Fruit fly (Drosophila melanogaster) whole organism, embryonic: ENCODE results near the gene CG13315.

Experiments
- BEAF-32 ChIP-seq: fragments of 200-800 bp; sonication (Bioruptor generic); optimal IDR thresholded peaks from 3 replicates; lab custom pipeline; 2017; ENCODE audit warnings: missing biosample characterization, missing genetic modification characterization, mild to moderate bottlenecking, moderate library complexity, missing genetic modification reagents
- CG1024 ChIP-seq: fragments of 200-800 bp; sonication (Bioruptor generic); IDR thresholded peaks from 2 replicates; pipeline ENCODE4 v1.3.6; 2022; ENCODE audit warnings: missing biosample characterization, missing genetic modification characterization
- CG11504 ChIP-seq: fragments of 200-800 bp; sonication (Bioruptor generic); optimal IDR thresholded peaks from 3 replicates; lab custom pipeline; 2019; ENCODE audit warnings: missing biosample characterization, mild to moderate bottlenecking, missing genetic modification characterization, moderate library complexity
- CG12744 ChIP-seq: fragments of 200-800 bp; sonication (Bioruptor generic); optimal IDR thresholded peaks from 2 replicates; lab custom pipeline; 2016; ENCODE audit warnings: missing biosample characterization, missing genetic modification characterization
- CG13287 ChIP-seq: fragments of 200-800 bp; sonication (Bioruptor generic); IDR thresholded peaks from 2 replicates; pipeline ENCODE4 v1.3.6; 2022; ENCODE audit warnings: missing biosample characterization, missing genetic modification characterization; ENCODE audit not compliant: partially characterized antibody
- CG13624 ChIP-seq: fragments of 200-800 bp; sonication (Bioruptor generic); optimal IDR thresholded peaks from 2 replicates; lab custom pipeline; 2016; ENCODE audit warnings: missing biosample characterization, missing genetic modification characterization
- CG1529 ChIP-seq: fragments of 200-800 bp; sonication (Bioruptor generic); optimal IDR thresholded peaks from 3 replicates; lab custom pipeline; 2018; ENCODE audit warnings: missing biosample characterization, missing genetic modification characterization
- CG2199 ChIP-seq: fragments of 200-800 bp; sonication (Bioruptor generic); IDR thresholded peaks from 3 replicates; pipeline ENCODE4 v1.3.6; 2022; ENCODE audit warnings: missing biosample characterization, missing genetic modification characterization
- CG2889 ChIP-seq: fragments of 200-800 bp; sonication (Bioruptor generic); IDR thresholded peaks from 3 replicates; pipeline ENCODE4 v1.3.6; 2022; ENCODE audit warnings: missing biosample characterization, missing genetic modification characterization
- CG3163 ChIP-seq: fragments of 200-800 bp; sonication (Bioruptor generic); optimal IDR thresholded peaks from 3 replicates; lab custom pipeline; 2016; ENCODE audit warnings: missing biosample characterization, missing genetic modification characterization
- CG34224 ChIP-seq: fragments of 200-800 bp; sonication (Bioruptor generic); IDR thresholded peaks from 3 replicates; pipeline ENCODE4 v1.3.6; 2022; ENCODE audit warnings: missing biosample characterization, missing genetic modification characterization; ENCODE audit not compliant: partially characterized antibody
- CG3838 ChIP-seq: fragments of 200-800 bp; sonication (Bioruptor generic); optimal IDR thresholded peaks from 3 replicates; lab custom pipeline; 2016; ENCODE audit warnings: missing biosample characterization, missing genetic modification characterization
- CG4328 ChIP-seq: fragments of 200-800 bp; sonication (Bioruptor generic); optimal IDR thresholded peaks from 3 replicates; lab custom pipeline; 2017; ENCODE audit warnings: missing biosample characterization, missing genetic modification reagents, missing genetic modification characterization
- CG4730 ChIP-seq: fragments of 200-800 bp; sonication (Bioruptor generic); IDR thresholded peaks from 2 replicates; pipeline ENCODE4 v1.3.6; 2022; ENCODE audit warnings: missing biosample characterization, missing genetic modification characterization
- CG5953 ChIP-seq: fragments of 200-800 bp; sonication (Bioruptor generic); IDR thresholded peaks from 2 replicates; pipeline ENCODE4 v1.3.6; 2022; ENCODE audit warnings: missing biosample characterization, missing genetic modification characterization
- CG6765 ChIP-seq: fragments of 200-800 bp; sonication (Bioruptor generic); optimal IDR thresholded peaks from 3 replicates; lab custom pipeline; 2017; ENCODE audit warnings: missing biosample characterization, mild to moderate bottlenecking, missing genetic modification characterization
- CG7372 ChIP-seq: fragments of 200-800 bp; sonication (Bioruptor generic); IDR thresholded peaks from 2 replicates; pipeline ENCODE4 v1.3.6; 2022; ENCODE audit warnings: missing biosample characterization, missing genetic modification characterization
- CG7745 ChIP-seq: fragments of 200-800 bp; sonication (Bioruptor generic); optimal IDR thresholded peaks from 2 replicates; lab custom pipeline; 2018; ENCODE audit warnings: missing biosample characterization, mild to moderate bottlenecking, missing genetic modification characterization, moderate library complexity
- CG7786 ChIP-seq: fragments of 200-800 bp; sonication (Bioruptor generic); optimal IDR thresholded peaks from 2 replicates; lab custom pipeline; 2016; ENCODE audit warnings: missing biosample characterization, missing genetic modification characterization
- CG7987 ChIP-seq: fragments of 200-800 bp; sonication (Bioruptor generic); optimal IDR thresholded peaks from 2 replicates; lab custom pipeline; 2018; ENCODE audit warnings: missing biosample characterization, mild to moderate bottlenecking, missing genetic modification characterization, moderate library complexity
- CG8290 ChIP-seq, 3 experiments: fragments of 200-800 bp; sonication (Bioruptor generic); optimal IDR thresholded peaks; 2 replicates each; lab custom pipeline; 2016 to 2019; ENCODE audit warnings: missing biosample characterization in 3 of 3, missing genetic modification characterization in 3 of 3, mild to moderate bottlenecking in 2 of 3, moderate library complexity in 1 of 3
- CG9817 ChIP-seq: fragments of 200-800 bp; sonication (Bioruptor generic); optimal IDR thresholded peaks from 2 replicates; lab custom pipeline; 2018; ENCODE audit warnings: missing biosample characterization, mild to moderate bottlenecking, missing genetic modification characterization, moderate library complexity
- Deaf1 ChIP-seq: fragments of 200-800 bp; optimal IDR thresholded peaks from 3 replicates; lab custom pipeline; 2019; ENCODE audit warnings: missing biosample characterization, mild to moderate bottlenecking, missing genetic modification characterization, moderate library complexity
- HLH4C ChIP-seq: fragments of 200-800 bp; sonication (Bioruptor generic); IDR thresholded peaks from 3 replicates; pipeline ENCODE4 v1.3.6; 2022; ENCODE audit warnings: missing biosample characterization, missing genetic modification characterization; ENCODE audit not compliant: partially characterized antibody
- HmgZ ChIP-seq: fragments of 200-800 bp; sonication (Bioruptor generic); optimal IDR thresholded peaks from 2 replicates; lab custom pipeline; 2018; ENCODE audit warnings: missing biosample characterization, mild to moderate bottlenecking, missing genetic modification characterization
- Mad ChIP-seq: fragments of 200-800 bp; sonication (Bioruptor generic); optimal IDR thresholded peaks from 2 replicates; lab custom pipeline; 2016; ENCODE audit warnings: missing biosample characterization, missing genetic modification characterization
- Med ChIP-seq: fragments of 200-800 bp; sonication (Bioruptor generic); peaks from one replicate; lab custom pipeline; 2016; ENCODE audit warnings: missing biosample characterization, missing genetic modification characterization, mild to moderate bottlenecking, inconsistent platforms, moderate library complexity
- NFAT ChIP-seq: fragments of 200-800 bp; sonication (Bioruptor generic); IDR thresholded peaks from 2 replicates; pipeline ENCODE4 v1.3.6; 2022; ENCODE audit warnings: missing biosample characterization, missing genetic modification characterization
- Opbp ChIP-seq: fragments of 200-800 bp; sonication (Bioruptor generic); IDR thresholded peaks from 3 replicates; pipeline ENCODE4 v1.3.6; 2022; ENCODE audit warnings: missing biosample characterization, missing genetic modification characterization; ENCODE audit not compliant: partially characterized antibody
- Scr ChIP-seq: fragments of 200-800 bp; sonication (Bioruptor generic); IDR thresholded peaks from 2 replicates; pipeline ENCODE4 v1.3.6; 2022; ENCODE audit warnings: missing biosample characterization, missing genetic modification characterization; ENCODE audit not compliant: partially characterized antibody
- Side ChIP-seq: fragments of 200-800 bp; sonication (Bioruptor generic); optimal IDR thresholded peaks from 2 replicates; lab custom pipeline; 2016; ENCODE audit warnings: missing biosample characterization, missing genetic modification characterization
- Sox102F ChIP-seq: fragments of 200-800 bp; sonication (Bioruptor generic); optimal IDR thresholded peaks from 2 replicates; lab custom pipeline; 2018; ENCODE audit warnings: missing biosample characterization, mild to moderate bottlenecking, missing genetic modification characterization, moderate library complexity
- Vsx1 ChIP-seq: fragments of 200-800 bp; sonication (Bioruptor generic); optimal IDR thresholded peaks from 2 replicates; lab custom pipeline; 2017; ENCODE audit warnings: missing biosample characterization, mild to moderate bottlenecking, missing genetic modification characterization, missing genetic modification reagents
- abd-A ChIP-seq: fragments of 200-800 bp; sonication (Bioruptor generic); optimal IDR thresholded peaks from 3 replicates; lab custom pipeline; 2019; ENCODE audit warnings: missing biosample characterization, mild to moderate bottlenecking, missing genetic modification characterization, moderate library complexity
- br ChIP-seq: fragments of >200 bp; optimal IDR thresholded peaks from 2 replicates; lab custom pipeline; 2017
- chif ChIP-seq, 2 experiments: fragments of 200-800 bp; sonication (Bioruptor generic); optimal IDR thresholded peaks; 3 replicates each; lab custom pipeline; 2016; ENCODE audit warnings: missing biosample characterization in 2 of 2, missing genetic modification characterization in 2 of 2
- cwo ChIP-seq: fragments of 200-800 bp; sonication (Bioruptor generic); optimal IDR thresholded peaks from 3 replicates; lab custom pipeline; 2017; ENCODE audit warnings: missing biosample characterization, missing genetic modification characterization, mild to moderate bottlenecking, moderate library complexity, missing genetic modification reagents
- dmrt11E ChIP-seq: fragments of 200-800 bp; sonication (Bioruptor generic); optimal IDR thresholded peaks from 3 replicates; lab custom pipeline; 2018; ENCODE audit warnings: missing biosample characterization, mild to moderate bottlenecking, missing genetic modification characterization, moderate library complexity
- en ChIP-seq: fragments of 200-800 bp; sonication (Bioruptor generic); optimal IDR thresholded peaks from 2 replicates; lab custom pipeline; 2016; ENCODE audit warnings: missing biosample characterization, missing genetic modification characterization
- fd64A ChIP-seq: fragments of 200-800 bp; sonication (Bioruptor generic); optimal IDR thresholded peaks from 3 replicates; lab custom pipeline; 2018; ENCODE audit warnings: missing biosample characterization, mild to moderate bottlenecking, missing genetic modification characterization
- fd96Cb ChIP-seq: fragments of 200-800 bp; sonication (Bioruptor generic); optimal IDR thresholded peaks from 2 replicates; lab custom pipeline; 2018; ENCODE audit warnings: missing biosample characterization, mild to moderate bottlenecking, missing genetic modification characterization, moderate library complexity
- grn ChIP-seq: fragments of 200-800 bp; sonication (Bioruptor generic); optimal IDR thresholded peaks from 3 replicates; lab custom pipeline; 2017; ENCODE audit warnings: missing biosample characterization, missing genetic modification characterization
- knrl ChIP-seq: fragments of 200-800 bp; sonication (Bioruptor generic); IDR thresholded peaks from 3 replicates; pipeline ENCODE4 v1.3.6; 2022; ENCODE audit warnings: missing biosample characterization, missing genetic modification characterization; ENCODE audit not compliant: partially characterized antibody
- luna ChIP-seq: fragments of 200-800 bp; sonication (Bioruptor generic); optimal IDR thresholded peaks from 2 replicates; lab custom pipeline; 2016; ENCODE audit warnings: missing biosample characterization, missing genetic modification characterization
- onecut ChIP-seq: fragments of 200-800 bp; sonication (Bioruptor generic); IDR thresholded peaks from 2 replicates; pipeline ENCODE4 v1.3.6; 2022; ENCODE audit warnings: missing biosample characterization, missing genetic modification characterization
- pfk ChIP-seq: fragments of 200-800 bp; sonication (Bioruptor generic); optimal IDR thresholded peaks from 2 replicates; lab custom pipeline; 2018; ENCODE audit warnings: missing biosample characterization, mild to moderate bottlenecking, missing genetic modification characterization, moderate library complexity
- sd ChIP-seq: fragments of 200-800 bp; sonication (Bioruptor generic); optimal IDR thresholded peaks from 3 replicates; lab custom pipeline; 2018; ENCODE audit warnings: missing biosample characterization, mild to moderate bottlenecking, missing genetic modification characterization, moderate library complexity
- tio ChIP-seq: fragments of 200-800 bp; sonication (Bioruptor generic); optimal IDR thresholded peaks from 2 replicates; lab custom pipeline; 2017; ENCODE audit warnings: missing biosample characterization, missing genetic modification characterization, inconsistent platforms

The CG13315 gene

dm6 chr3L:9072731-9073385, 23.8 kb upstream of the CG13315 start, which contains the start of the genes CG4911 and CG4942 (continued):
- no peak for TF ChIP-seq Opbp (GFP tag; lab: Robert Waterston, UW)
- TF ChIP-seq NFAT (GFP tag; lab: Robert Waterston, UW) = peak; percentile 73
- no peak for TF ChIP-seq br (lab: Kevin White, UChicago)
- TF ChIP-seq Scr = no peak
- TF ChIP-seq CG2199 = no peak
- no peak for TF ChIP-seq abd-A (tag; lab: Kevin White, UChicago)
- TF ChIP-seq fd64A (GFP tag; lab: Kevin White, UChicago) = no peak
- peak; percentile 47 for TF ChIP-seq Side (GFP tag; lab: Kevin White, UChicago)
- no peak for TF ChIP-seq CG6765 (GFP tag; lab: Kevin White, UChicago)
- TF ChIP-seq Med (GFP tag; lab: Kevin White, UChicago) = peak; percentile 50
- no peak for TF ChIP-seq CG13624 (GFP tag; lab: Kevin White, UChicago)
- peak; percentile 18; the same call in 1 of the 2 replicates for TF ChIP-seq CG4730
- peak; percentile 54 to 67 for TF ChIP-seq chif (GFP tag; optimal IDR thresholded peaks at IDR 0.05; lab: Kevin White, UChicago)
- TF ChIP-seq Vsx1 (GFP tag; lab: Kevin White, UChicago) = no peak
- peak; percentile 77 for TF ChIP-seq CG9817
- peak; percentile 58 for TF ChIP-seq HmgZ (tag; lab: Kevin White, UChicago)
- peak; percentile 67 for TF ChIP-seq fd96Cb (tag; lab: Kevin White, UChicago)
- no peak; the same call in 2 of the 3 replicates for TF ChIP-seq CG34224 (GFP tag; lab: Robert Waterston, UW)
- TF ChIP-seq Mad (GFP tag; lab: Kevin White, UChicago) = peak; percentile 59
- TF ChIP-seq onecut (GFP tag; lab: Robert Waterston, UW) = peak; percentile 23; the same call in 1 of the 2 replicates
- TF ChIP-seq tio (GFP tag; lab: Kevin White, UChicago) = peak; percentile 66
- TF ChIP-seq CG1529 = no peak
- TF ChIP-seq grn (GFP tag; lab: Kevin White, UChicago) = no peak
- peak; percentile 31 for TF ChIP-seq CG8290 (GFP tag; optimal IDR thresholded peaks at IDR 0.05; lab: Kevin White, UChicago)
- TF ChIP-seq CG8290 (tag; optimal IDR thresholded peaks at IDR 0.05; lab: Kevin White, UChicago) = peak in 1 of 2 experiments; percentile 55
- no peak for TF ChIP-seq CG7745 (tag; lab: Kevin White, UChicago)
- peak; percentile 48 for TF ChIP-seq CG3163 (GFP tag; lab: Kevin White, UChicago)
- 0 out of 3 replicates have a peak, but pooled peaks have one; percentile 6 for TF ChIP-seq CG2889 (GFP tag; lab: Robert Waterston, UW)
- 0 out of 2 replicates have a peak, but pooled peaks have one; percentile 22 for TF ChIP-seq CG1024 (GFP tag; lab: Robert Waterston, UW)
- no peak for TF ChIP-seq CG7987 (GFP tag; lab: Kevin White, UChicago)
- TF ChIP-seq CG5953 (GFP tag; lab: Robert Waterston, UW) = no peak
- 0 out of 3 replicates have a peak, but pooled peaks have one; percentile 38 for TF ChIP-seq knrl (GFP tag; lab: Robert Waterston, UW)
- TF ChIP-seq CG13287 (GFP tag; lab: Robert Waterston, UW) = no peak
- TF ChIP-seq cwo = no peak
- TF ChIP-seq Deaf1 = peak; percentile 28
- peak; percentile 49 for TF ChIP-seq BEAF-32
- peak; percentile 74 for TF ChIP-seq dmrt11E (tag; lab: Kevin White, UChicago)
- peak; percentile 68 for TF ChIP-seq CG7372 (GFP tag; lab: Robert Waterston, UW)
- peak; percentile 39 for TF ChIP-seq luna (GFP tag; lab: Kevin White, UChicago)
- TF ChIP-seq en (GFP tag; lab: Kevin White, UChicago) = no peak
- peak; percentile 75 for TF ChIP-seq CG11504 (tag; lab: Kevin White, UChicago)
- TF ChIP-seq pfk (GFP tag; lab: Kevin White, UChicago) = no peak
- TF ChIP-seq HLH4C (GFP tag; lab: Robert Waterston, UW) = no peak
- no peak for TF ChIP-seq sd (tag; lab: Kevin White, UChicago)
- peak; percentile 75 for TF ChIP-seq Sox102F (GFP tag; lab: Kevin White, UChicago)
- peak; percentile 41 for TF ChIP-seq CG12744
- TF ChIP-seq CG3838 (GFP tag; lab: Kevin White, UChicago) = no peak
- TF ChIP-seq CG7786 (GFP tag; lab: Kevin White, UChicago) = peak; percentile 65
- TF ChIP-seq CG4328 (GFP tag; lab: Kevin White, UChicago) = peak; percentile 37
